Worm (Caenorhabditis elegans): ENCODE measurements around the gene ZK470.1.

Gene ZK470.1

DNA sequence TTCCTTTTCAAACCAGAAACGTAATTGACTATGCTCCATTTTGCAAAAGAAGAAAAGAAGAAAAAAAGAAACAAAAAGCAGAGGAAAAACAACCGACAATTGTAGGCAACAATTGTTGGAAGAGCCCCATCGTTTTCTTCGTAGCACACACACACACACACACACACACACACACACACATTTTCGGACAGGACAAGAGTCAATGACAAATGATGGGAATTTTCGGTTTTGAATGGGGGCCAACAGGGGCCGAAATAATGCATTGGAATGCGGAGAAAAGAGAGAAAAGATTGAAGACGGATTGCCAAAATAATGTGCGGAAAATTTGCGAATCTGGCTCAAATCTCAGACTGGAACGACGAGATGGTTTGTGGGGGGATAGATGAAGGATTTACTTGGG, 8.7 kb upstream of the ZK470.1 start:
- no peak for TF ChIP-seq dpff-1 (tag; optimal IDR thresholded peaks at IDR 0.05)
- no peak for TF ChIP-seq lin-35 (GFP tag; optimal IDR thresholded peaks at IDR 0.05)
- no peak for TF ChIP-seq akir-1 (GFP tag; optimal IDR thresholded peaks at IDR 0.05)
- no peak for TF ChIP-seq attf-6 (GFP tag; IDR thresholded peaks at IDR 0.05)
- TF ChIP-seq lsl-1 (GFP tag; optimal IDR thresholded peaks at IDR 0.05) = no peak
- no peak for TF ChIP-seq ztf-28 (GFP tag; IDR thresholded peaks at IDR 0.05)
- no peak for TF ChIP-seq let-607 (tag; optimal IDR thresholded peaks at IDR 0.05)
- TF ChIP-seq egl-18 (GFP tag; IDR thresholded peaks at IDR 0.05) = no peak
- TF ChIP-seq Y67H2A.10 (GFP tag; conservative IDR thresholded peaks at IDR 0.05) = no peak
- no peak for TF ChIP-seq madf-3 (GFP tag; IDR thresholded peaks at IDR 0.05)
- TF ChIP-seq repo-1 (tag; optimal IDR thresholded peaks at IDR 0.05) = no peak
- TF ChIP-seq F57C9.4 (tag; optimal IDR thresholded peaks at IDR 0.05) = no peak
- no peak for TF ChIP-seq die-1 (tag; optimal IDR thresholded peaks at IDR 0.05)
- TF ChIP-seq ccch-3 (GFP tag; optimal IDR thresholded peaks at IDR 0.05) = no peak
- no peak for TF ChIP-seq madf-6 (GFP tag; IDR thresholded peaks at IDR 0.05)
- no peak for TF ChIP-seq aptf-2 (GFP tag; conservative IDR thresholded peaks at IDR 0.05)
- TF ChIP-seq Y95B8A.8 (GFP tag; IDR thresholded peaks at IDR 0.05) = no peak

DNA sequence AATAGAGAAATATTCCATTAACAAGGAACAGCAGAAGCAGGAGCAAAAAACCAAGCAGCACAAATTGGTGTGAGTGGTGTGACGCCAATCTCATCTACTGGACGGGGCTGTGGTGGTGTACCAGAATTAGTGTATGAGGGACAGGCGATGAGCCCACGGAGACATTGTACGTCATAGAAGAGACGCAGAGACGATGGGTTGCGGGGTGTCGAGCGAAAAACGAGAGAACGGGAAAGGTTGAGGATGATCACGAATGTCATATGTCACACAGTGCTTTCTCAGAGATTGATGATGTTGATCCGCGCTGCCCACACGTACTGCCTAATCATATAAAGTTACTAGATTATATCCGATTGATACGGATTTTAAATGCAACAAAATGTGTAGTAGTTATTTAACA, 5.6 kb upstream of the ZK470.1 start:
- TF ChIP-seq F22D6.2 (tag; optimal IDR thresholded peaks at IDR 0.05) (no peak), cebp-1 (GFP tag; IDR thresholded peaks at IDR 0.05) (no peak), cebp-1 (tag; optimal IDR thresholded peaks at IDR 0.05) (peak; percentile 13)

DNA sequence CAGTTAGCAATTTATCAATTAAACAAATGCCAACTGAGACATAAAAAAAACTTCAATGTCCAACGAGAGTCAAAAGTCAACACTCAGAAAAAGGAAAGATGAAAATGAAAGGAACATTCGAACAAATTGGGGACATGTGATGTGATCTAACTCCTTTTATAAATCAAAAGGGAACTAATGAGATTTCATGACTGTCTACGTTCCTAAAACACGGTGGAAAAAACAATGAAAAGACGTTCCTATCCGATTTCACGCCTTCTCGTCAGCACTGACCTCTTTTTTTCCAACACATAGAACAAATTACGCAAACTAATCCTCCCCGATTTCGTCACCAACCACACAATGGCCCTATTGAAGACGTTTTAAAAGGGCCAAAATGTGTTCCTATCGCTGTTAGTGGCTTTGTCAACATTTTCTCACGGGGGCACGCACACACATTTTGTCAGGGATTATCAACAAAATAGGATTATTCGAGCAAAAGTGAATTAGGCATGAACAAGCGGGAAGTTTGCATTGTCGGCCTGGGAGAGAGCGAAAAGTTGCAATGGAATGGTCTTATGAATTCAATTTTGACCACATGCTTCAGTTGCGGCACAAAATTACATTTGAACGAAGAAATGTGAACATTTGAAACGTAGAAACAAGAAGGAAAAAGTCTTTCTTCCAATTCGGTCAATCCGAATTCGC, 4.2 kb upstream of the ZK470.1 start:
- no peak for TF ChIP-seq ceh-27 (GFP tag; optimal IDR thresholded peaks at IDR 0.05)
- TF ChIP-seq cebp-1 (GFP tag; IDR thresholded peaks at IDR 0.05) = no peak
- TF ChIP-seq cebp-1 (tag; optimal IDR thresholded peaks at IDR 0.05) = peak; percentile 64
- no peak for TF ChIP-seq Y53F4B.3 (GFP tag; IDR thresholded peaks at IDR 0.05)
- no peak for TF ChIP-seq ztf-28 (GFP tag; IDR thresholded peaks at IDR 0.05)

DNA sequence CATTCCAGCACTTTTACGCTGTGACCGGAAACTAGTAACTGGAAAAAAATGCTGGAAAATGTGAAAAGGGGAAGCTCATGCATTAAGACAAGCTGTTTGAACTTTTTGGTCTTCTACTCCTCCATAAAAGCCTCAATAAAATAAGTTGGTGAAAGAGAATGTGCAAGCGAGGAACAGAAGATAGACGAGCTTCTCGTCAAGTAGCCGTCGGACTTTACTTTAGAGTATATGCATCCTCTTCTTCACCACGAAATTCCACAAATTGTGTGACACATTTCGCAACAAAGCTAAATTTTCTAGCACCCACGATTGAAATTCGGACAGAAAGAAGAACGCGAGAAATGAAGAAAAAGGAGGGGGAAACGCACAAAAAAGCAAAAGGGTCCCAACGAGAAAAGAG, 3.6 kb upstream of the ZK470.1 start:
- TF ChIP-seq hmg-1.2 (GFP tag; IDR thresholded peaks at IDR 0.05) (no peak), akir-1 (GFP tag; optimal IDR thresholded peaks at IDR 0.05) (no peak), rcor-1 (GFP tag; IDR thresholded peaks at IDR 0.05) (no peak), athp-1 (tag; optimal IDR thresholded peaks at IDR 0.05) (no peak)

DNA sequence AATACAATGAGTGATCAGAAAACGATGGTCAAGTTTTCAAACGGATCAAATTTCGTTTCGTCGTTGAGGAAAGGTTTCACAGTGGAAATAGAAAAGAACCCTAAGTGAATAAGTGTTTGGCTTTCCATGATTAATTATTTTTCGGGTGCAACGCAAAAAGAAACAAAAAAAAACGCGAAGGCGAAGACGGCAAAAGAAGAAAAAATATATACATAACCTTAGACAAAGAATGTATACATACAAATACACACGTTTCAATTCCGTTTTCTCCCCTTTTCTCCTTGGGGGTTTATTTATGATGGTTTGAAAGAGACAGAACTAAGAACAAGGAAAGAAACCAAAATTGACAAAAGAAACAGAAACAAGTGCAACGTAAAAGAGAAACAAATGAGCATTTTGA, 1.6 kb upstream of the ZK470.1 start:
- TF ChIP-seq ztf-22 (GFP tag; optimal IDR thresholded peaks at IDR 0.05) (no peak), ztf-3 (GFP tag; optimal IDR thresholded peaks at IDR 0.05) (no peak), mel-28 (tag; optimal IDR thresholded peaks at IDR 0.05; ENCODE audit: borderline replicate concordance) (no peak), lir-1 (GFP tag; conservative IDR thresholded peaks at IDR 0.05) (no peak), F57C9.4 (tag; optimal IDR thresholded peaks at IDR 0.05) (no peak), efl-1 (GFP tag; optimal IDR thresholded peaks at IDR 0.05) (no peak), cebp-1 (GFP tag; IDR thresholded peaks at IDR 0.05) (no peak), cebp-1 (tag; optimal IDR thresholded peaks at IDR 0.05) (no peak), tlf-1 (GFP tag; optimal IDR thresholded peaks at IDR 0.05) (no peak)

All from whole organism, young adult.